Worm (Caenorhabditis elegans) whole organism, midembryonic: Measurements from ENCODE around the gene dars-2.
"Not testable (repeated sequence)": the region's sequence is repeated elsewhere in the genome, so short reads cannot be mapped to it uniquely, and the experiment has no call there.

Source experiments
- T22C8.4 ChIP-seq: fragments of 200-800 bp; sonication (Bioruptor generic); IDR thresholded peaks from 2 replicates; pipeline ENCODE4 v1.3.6; 2022; ENCODE audit warnings: missing genetic modification characterization, missing compliant biosample characterization
- cog-1 ChIP-seq: sonication (generic microtip); optimal IDR thresholded peaks from 2 replicates; lab custom pipeline; 2016; ENCODE audit warnings: missing genetic modification characterization, missing compliant biosample characterization
- flt-1 ChIP-seq: fragments of 200-800 bp; sonication (Bioruptor generic); IDR thresholded peaks from 2 replicates; pipeline ENCODE4 v1.3.6; 2022; ENCODE audit warnings: missing genetic modification characterization, missing compliant biosample characterization
- klf-2 ChIP-seq: fragments of 200-800 bp; sonication (Bioruptor generic); conservative IDR thresholded peaks from 2 replicates; pipeline ENCODE4 v1.3.6; 2022; ENCODE audit warnings: missing genetic modification reagents, missing genetic modification characterization, missing compliant biosample characterization
- med-1 ChIP-seq: sonication (generic microtip); optimal IDR thresholded peaks from 2 replicates; lab custom pipeline; 2017; ENCODE audit warnings: missing genetic modification characterization, mild to moderate bottlenecking, missing compliant biosample characterization, antibody characterized with exemption, missing genetic modification reagents; ENCODE audit not compliant: insufficient read depth
- ref-1 ChIP-seq: fragments of 200-800 bp; sonication (Bioruptor generic); conservative IDR thresholded peaks from 2 replicates; pipeline ENCODE4 v1.3.6; 2022; ENCODE audit warnings: missing genetic modification reagents, missing genetic modification characterization, missing compliant biosample characterization
- ztf-23 ChIP-seq: fragments of 200-800 bp; sonication (Bioruptor generic); IDR thresholded peaks from 2 replicates; pipeline ENCODE4 v1.3.6; 2022; ENCODE audit warnings: missing genetic modification reagents, missing genetic modification characterization, missing compliant biosample characterization
- ztf-29 ChIP-seq: fragments of 200-800 bp; sonication (Bioruptor generic); IDR thresholded peaks from 2 replicates; pipeline ENCODE4 v1.3.6; 2022; ENCODE audit warnings: missing genetic modification reagents, missing genetic modification characterization, missing compliant biosample characterization

- TF ChIP-seq T22C8.4 (GFP tag; lab: Robert Waterston, UW); ref-1; flt-1 (GFP tag; lab: Robert Waterston, UW); med-1 (GFP tag; lab: Kevin White, UChicago); ztf-29 (GFP tag; lab: Robert Waterston, UW); ztf-23; cog-1 (tag; lab: Kevin White, UChicago); klf-2 (GFP tag; lab: Robert Waterston, UW): not testable (repeated sequence)
Measured at ce11 chrV:12020026-12020425, 28.5 kb upstream of the dars-2 start, which contains the start of gene F10C2.3.
